Fruit fly (Drosophila melanogaster) whole organism, adult: ENCODE results near the gene CG5114.

ENCODE experiments used
- CG11617 ChIP-seq: fragments of 200-800 bp; sonication (Bioruptor generic); optimal IDR thresholded peaks from 2 replicates; lab custom pipeline; 2017; ENCODE audit warnings: mild to moderate bottlenecking, missing biosample characterization, missing genetic modification reagents, missing genetic modification characterization
- CG12768 ChIP-seq: fragments of 200-800 bp; sonication (Bioruptor generic); optimal IDR thresholded peaks from 2 replicates; lab custom pipeline; 2017; ENCODE audit warnings: missing biosample characterization, missing genetic modification characterization, mild to moderate bottlenecking, moderate library complexity, missing genetic modification reagents
- CG14711 ChIP-seq: fragments of 200-800 bp; sonication (Bioruptor generic); optimal IDR thresholded peaks from 2 replicates; lab custom pipeline; 2018; ENCODE audit warnings: missing biosample characterization, mild to moderate bottlenecking, missing genetic modification characterization, moderate library complexity
- CG1620 ChIP-seq: fragments of 200-800 bp; sonication (Bioruptor generic); optimal IDR thresholded peaks from 2 replicates; lab custom pipeline; 2016; ENCODE audit warnings: missing biosample characterization, missing genetic modification characterization
- CG33017 ChIP-seq: fragments of 200-800 bp; sonication (Bioruptor generic); optimal IDR thresholded peaks from 2 replicates; lab custom pipeline; 2018; ENCODE audit warnings: missing biosample characterization, mild to moderate bottlenecking, missing genetic modification characterization, moderate library complexity
- CG5204 ChIP-seq: fragments of 200-800 bp; sonication (Bioruptor generic); optimal IDR thresholded peaks from 2 replicates; lab custom pipeline; 2016; ENCODE audit warnings: missing biosample characterization, missing genetic modification characterization
- CG7045 ChIP-seq: fragments of 200-800 bp; sonication (Bioruptor generic); optimal IDR thresholded peaks from 2 replicates; lab custom pipeline; 2017; ENCODE audit warnings: missing biosample characterization, mild to moderate bottlenecking, missing genetic modification characterization
- CG7101 ChIP-seq: fragments of 200-800 bp; sonication (Bioruptor generic); optimal IDR thresholded peaks from 2 replicates; lab custom pipeline; 2018; ENCODE audit warnings: missing biosample characterization, mild to moderate bottlenecking, missing genetic modification characterization, moderate library complexity
- Clk ChIP-seq: fragments of 200-800 bp; sonication (Bioruptor generic); optimal IDR thresholded peaks from 2 replicates; lab custom pipeline; 2017; ENCODE audit warnings: missing biosample characterization, missing genetic modification characterization
- Crg-1 ChIP-seq: fragments of 200-800 bp; sonication (Bioruptor generic); optimal IDR thresholded peaks from 2 replicates; lab custom pipeline; 2016; ENCODE audit warnings: missing biosample characterization, missing genetic modification characterization
- Hr96 ChIP-seq: fragments of 200-800 bp; sonication (Bioruptor generic); optimal IDR thresholded peaks from 2 replicates; lab custom pipeline; 2016; ENCODE audit warnings: missing biosample characterization, missing genetic modification characterization
- Mnt ChIP-seq: fragments of 200-800 bp; sonication (Bioruptor generic); optimal IDR thresholded peaks from 2 replicates; lab custom pipeline; 2016; ENCODE audit warnings: missing biosample characterization, mild to moderate bottlenecking, missing genetic modification characterization
- bab1 ChIP-seq: fragments of 200-800 bp; sonication (Bioruptor generic); optimal IDR thresholded peaks from 3 replicates; lab custom pipeline; 2019; ENCODE audit warnings: missing biosample characterization, mild to moderate bottlenecking, missing genetic modification characterization, moderate library complexity
- cic ChIP-seq: fragments of 200-800 bp; sonication (Bioruptor generic); optimal IDR thresholded peaks from 2 replicates; lab custom pipeline; 2017; ENCODE audit warnings: missing biosample characterization, mild to moderate bottlenecking, missing genetic modification characterization, moderate library complexity
- cnc ChIP-seq, 2 experiments: fragments of >200 bp; optimal IDR thresholded peaks; 2 replicates each; lab custom pipeline; 2017
- kay ChIP-seq: fragments of 200-800 bp; sonication (Bioruptor generic); peaks from one replicate; lab custom pipeline; 2016; ENCODE audit warnings: missing biosample characterization, missing genetic modification characterization, borderline replicate concordance
- ovo ChIP-seq: fragments of 200-800 bp; sonication (Bioruptor generic); optimal IDR thresholded peaks from 2 replicates; lab custom pipeline; 2016; ENCODE audit warnings: missing biosample characterization, missing genetic modification characterization
- pad ChIP-seq: fragments of 200-800 bp; sonication (Bioruptor generic); optimal IDR thresholded peaks from 3 replicates; lab custom pipeline; 2017; ENCODE audit warnings: missing biosample characterization, missing genetic modification characterization, mild to moderate bottlenecking, moderate library complexity, missing genetic modification reagents
- tj ChIP-seq: fragments of 200-800 bp; sonication (Bioruptor generic); optimal IDR thresholded peaks from 3 replicates; lab custom pipeline; 2017; ENCODE audit warnings: missing biosample characterization, mild to moderate bottlenecking, missing genetic modification characterization, moderate library complexity
- toe ChIP-seq: fragments of 200-800 bp; sonication (Bioruptor generic); optimal IDR thresholded peaks from 2 replicates; lab custom pipeline; 2016; ENCODE audit warnings: missing biosample characterization, missing genetic modification characterization

The CG5114 gene

DNA sequence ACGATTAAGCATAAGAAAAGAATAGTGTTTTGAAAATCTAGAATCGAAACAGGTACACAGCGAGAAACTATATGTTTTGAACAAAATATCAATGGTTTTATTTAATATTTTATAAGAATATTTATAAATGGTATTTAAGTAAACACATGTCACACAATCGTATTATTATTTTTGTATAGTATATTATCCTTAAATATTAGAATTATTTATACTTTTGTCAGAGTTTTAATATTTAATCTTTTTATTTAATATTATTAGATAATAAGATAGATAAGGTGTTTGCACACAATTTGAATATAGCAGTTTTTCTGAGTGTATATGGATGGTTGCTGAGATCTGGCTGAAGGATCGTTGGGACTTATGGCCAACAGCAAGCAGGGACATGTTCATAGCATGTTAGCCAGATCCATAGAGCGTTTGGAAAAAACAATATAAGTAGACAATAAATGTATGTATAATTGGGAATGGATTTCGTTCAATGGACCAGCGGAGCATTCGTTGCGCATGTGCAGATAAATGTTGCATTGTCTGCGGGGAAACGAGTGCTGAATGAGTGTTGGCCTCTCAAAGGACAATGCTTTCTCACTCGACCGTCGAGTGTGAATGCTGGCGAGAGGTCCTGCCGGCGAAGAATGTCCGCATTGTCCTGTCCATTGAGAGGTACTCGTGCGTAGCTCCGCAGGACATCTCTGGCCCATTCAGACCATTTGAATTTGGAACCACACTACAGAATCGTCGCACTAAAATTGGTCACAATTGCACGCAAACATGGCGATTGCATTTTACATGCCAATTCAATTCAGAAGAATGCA is 29.6 kb upstream of the CG5114 start:
- no peak for TF ChIP-seq Hr96 (GFP tag; lab: Kevin White, UChicago)
- TF ChIP-seq Crg-1 (GFP tag; lab: Kevin White, UChicago) = no peak
- no peak for TF ChIP-seq CG12768 (GFP tag; lab: Kevin White, UChicago)
- TF ChIP-seq CG33017 = no peak
- TF ChIP-seq CG7045 = no peak

DNA sequence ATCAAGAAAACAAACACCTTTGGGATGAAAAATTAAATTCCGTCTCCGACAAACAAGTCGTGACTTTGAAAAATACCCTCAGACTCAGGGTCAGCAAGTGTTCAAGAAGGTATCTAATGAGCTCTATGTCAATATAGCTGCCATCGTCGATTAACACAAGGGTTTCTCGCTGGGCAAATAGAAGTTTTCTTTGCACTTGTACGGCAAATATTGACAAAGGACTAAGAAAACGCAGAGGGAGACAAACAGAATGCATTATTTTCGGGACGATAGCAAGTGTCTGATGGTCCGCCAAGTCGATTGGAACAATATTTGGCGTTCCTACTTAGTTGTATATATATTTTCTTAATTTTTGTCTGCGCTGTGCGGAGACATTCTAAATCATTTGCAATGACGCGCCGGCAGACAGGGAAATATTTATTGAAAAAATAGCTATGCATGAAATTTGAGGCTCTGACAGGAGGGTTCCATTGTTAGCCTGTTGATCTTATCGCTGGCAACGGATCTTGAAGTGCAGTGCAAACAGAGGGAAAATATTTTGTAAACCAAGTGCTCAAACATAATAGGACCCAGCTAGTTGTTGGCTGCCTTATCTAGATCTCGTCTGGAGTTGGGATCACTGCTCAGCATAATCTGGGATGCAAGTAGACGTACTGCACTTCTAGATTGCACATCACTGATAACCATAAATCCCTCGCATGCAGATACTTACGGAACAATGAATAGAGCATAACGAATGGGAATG is 26.2 kb upstream of the CG5114 start:
- TF ChIP-seq CG1620 (GFP tag; lab: Kevin White, UChicago) (no peak), CG12768 (GFP tag; lab: Kevin White, UChicago) (no peak), CG14711 (tag; lab: Kevin White, UChicago) (no peak), Clk (GFP tag; lab: Kevin White, UChicago) (no peak), toe (GFP tag; lab: Kevin White, UChicago) (no peak), CG11617 (GFP tag; lab: Kevin White, UChicago) (no peak)

DNA sequence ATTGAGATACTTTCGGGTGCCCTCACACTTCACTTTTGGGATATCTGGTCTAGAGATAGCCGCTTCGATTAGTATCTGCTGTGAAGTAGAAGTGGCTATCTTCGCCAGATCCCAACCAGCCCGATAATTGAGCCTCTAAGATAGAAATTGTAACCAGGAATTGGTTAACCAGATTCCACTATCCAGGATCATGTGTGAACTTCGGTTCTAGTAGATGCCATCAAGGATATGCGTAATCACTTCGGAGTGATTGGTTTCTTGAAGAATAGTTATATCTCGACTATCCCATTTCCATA is 25.7 kb upstream of the CG5114 start:
- no peak for TF ChIP-seq Clk (GFP tag; lab: Kevin White, UChicago)
- no peak for TF ChIP-seq toe (GFP tag; lab: Kevin White, UChicago)
- no peak for TF ChIP-seq cnc (optimal IDR thresholded peaks at IDR 0.05; lab: Kevin White, UChicago)
- no peak for TF ChIP-seq tj (GFP tag; lab: Kevin White, UChicago)
- no peak for TF ChIP-seq CG5204
- no peak for TF ChIP-seq CG33017
- no peak for TF ChIP-seq CG7101
- no peak for TF ChIP-seq Mnt (GFP tag; lab: Kevin White, UChicago)
- TF ChIP-seq cic = no peak
- TF ChIP-seq pad (GFP tag; lab: Kevin White, UChicago) = no peak

DNA sequence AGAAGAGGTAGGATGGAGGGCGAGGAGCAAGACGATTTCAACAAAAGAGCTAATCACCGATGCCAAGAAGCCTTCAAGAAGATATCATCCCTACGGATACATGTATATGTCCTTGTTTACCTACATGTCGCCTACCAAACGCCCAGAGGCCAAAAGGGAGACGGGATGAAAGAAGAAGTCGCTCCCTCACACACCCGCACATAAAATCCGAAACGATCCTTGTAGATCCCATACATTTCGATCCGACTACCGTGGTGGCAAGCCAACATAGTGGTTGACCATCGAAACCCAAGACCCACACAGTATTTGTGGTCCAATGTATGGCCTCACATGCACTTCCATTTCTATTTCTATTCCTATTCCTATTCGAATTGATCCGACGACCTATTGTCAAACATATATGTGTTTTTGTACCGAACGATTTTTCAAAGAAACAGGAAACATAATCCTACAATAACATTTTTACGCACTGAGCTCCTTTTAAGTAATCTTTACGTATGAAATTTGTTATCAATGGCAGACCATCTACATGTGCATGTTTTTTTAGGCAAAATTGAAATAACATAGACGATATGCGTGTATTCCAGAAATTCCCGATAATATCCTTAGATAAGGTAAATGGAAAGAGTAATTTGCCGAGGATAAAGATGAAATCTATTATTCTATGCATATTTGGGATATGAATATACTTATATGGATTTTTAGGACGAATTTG is 23.9 kb upstream of the CG5114 start:
- no peak for TF ChIP-seq toe (GFP tag; lab: Kevin White, UChicago)
- TF ChIP-seq Crg-1 (GFP tag; lab: Kevin White, UChicago) = no peak
- TF ChIP-seq CG12768 (GFP tag; lab: Kevin White, UChicago) = no peak
- no peak for TF ChIP-seq CG11617 (GFP tag; lab: Kevin White, UChicago)
- no peak for TF ChIP-seq Hr96 (GFP tag; lab: Kevin White, UChicago)
- TF ChIP-seq CG14711 (tag; lab: Kevin White, UChicago) = no peak
- TF ChIP-seq cnc (optimal IDR thresholded peaks at IDR 0.05; lab: Kevin White, UChicago) = no peak
- TF ChIP-seq CG7101 = no peak

DNA sequence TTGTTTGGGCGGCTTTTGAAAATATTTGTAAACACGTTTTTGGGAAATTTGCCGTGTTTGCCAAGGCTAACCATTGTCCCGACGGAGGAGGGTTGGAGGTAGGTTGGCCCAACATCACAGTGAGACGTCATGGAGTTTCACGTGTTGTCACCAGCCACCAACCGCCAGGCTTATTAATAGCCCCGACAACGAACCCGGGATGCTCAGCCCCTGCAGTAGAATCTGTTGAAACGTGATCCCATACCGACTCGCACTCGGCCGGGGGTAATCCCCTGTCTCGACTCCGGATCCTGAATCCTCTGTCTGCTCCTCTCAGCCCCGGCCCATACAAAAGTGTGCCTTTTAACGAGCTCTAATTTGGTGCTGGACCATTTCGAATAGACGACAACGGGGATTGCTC is 22.1 kb upstream of the CG5114 start:
- no peak for TF ChIP-seq CG33017
- TF ChIP-seq bab1 (GFP tag; lab: Kevin White, UChicago) = no peak
- TF ChIP-seq CG12768 (GFP tag; lab: Kevin White, UChicago) = no peak
- no peak for TF ChIP-seq Mnt (GFP tag; lab: Kevin White, UChicago)
- no peak for TF ChIP-seq cnc (optimal IDR thresholded peaks at IDR 0.05; lab: Kevin White, UChicago)
- no peak for TF ChIP-seq cic
- no peak for TF ChIP-seq CG5204
- no peak for TF ChIP-seq Clk (GFP tag; lab: Kevin White, UChicago)
- no peak for TF ChIP-seq Hr96 (GFP tag; lab: Kevin White, UChicago)
- no peak for TF ChIP-seq CG1620 (GFP tag; lab: Kevin White, UChicago)
- TF ChIP-seq tj (GFP tag; lab: Kevin White, UChicago) = no peak

DNA sequence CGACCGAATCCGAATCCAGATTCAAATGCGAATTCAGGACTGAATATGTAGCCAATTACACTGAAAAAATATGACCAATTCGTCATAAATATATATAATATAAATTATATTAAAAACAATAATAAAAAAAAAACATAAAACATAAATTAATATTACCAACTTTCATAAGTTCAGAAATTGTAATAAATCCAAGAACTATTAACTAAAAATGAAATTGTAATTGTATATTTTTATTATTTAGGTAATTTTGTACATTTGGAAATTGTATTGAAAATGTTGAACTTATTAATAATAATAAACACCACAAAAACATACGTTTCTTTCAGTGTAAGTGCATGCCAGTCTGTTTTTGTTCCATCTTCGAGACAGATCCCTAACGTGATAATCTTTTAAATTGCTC is 21.6 kb upstream of the CG5114 start:
- no peak for TF ChIP-seq tj (GFP tag; lab: Kevin White, UChicago)
- TF ChIP-seq Mnt (GFP tag; lab: Kevin White, UChicago) = no peak
- TF ChIP-seq bab1 (GFP tag; lab: Kevin White, UChicago) = no peak
- no peak for TF ChIP-seq CG11617 (GFP tag; lab: Kevin White, UChicago)
- TF ChIP-seq pad (GFP tag; lab: Kevin White, UChicago) = no peak
- TF ChIP-seq CG12768 (GFP tag; lab: Kevin White, UChicago) = no peak
- no peak for TF ChIP-seq Crg-1 (GFP tag; lab: Kevin White, UChicago)
- TF ChIP-seq cic = no peak
- no peak for TF ChIP-seq CG7045
- no peak for TF ChIP-seq Hr96 (GFP tag; lab: Kevin White, UChicago)
- no peak for TF ChIP-seq ovo (GFP tag; lab: Kevin White, UChicago)
- no peak for TF ChIP-seq CG33017
- no peak for TF ChIP-seq CG7101
- no peak for TF ChIP-seq kay (GFP tag; lab: Kevin White, UChicago)
- TF ChIP-seq toe (GFP tag; lab: Kevin White, UChicago) = no peak
- no peak for TF ChIP-seq CG1620 (GFP tag; lab: Kevin White, UChicago)
